Worm (Caenorhabditis elegans): ENCODE results near the gene Y44A6D.1.

DNA sequence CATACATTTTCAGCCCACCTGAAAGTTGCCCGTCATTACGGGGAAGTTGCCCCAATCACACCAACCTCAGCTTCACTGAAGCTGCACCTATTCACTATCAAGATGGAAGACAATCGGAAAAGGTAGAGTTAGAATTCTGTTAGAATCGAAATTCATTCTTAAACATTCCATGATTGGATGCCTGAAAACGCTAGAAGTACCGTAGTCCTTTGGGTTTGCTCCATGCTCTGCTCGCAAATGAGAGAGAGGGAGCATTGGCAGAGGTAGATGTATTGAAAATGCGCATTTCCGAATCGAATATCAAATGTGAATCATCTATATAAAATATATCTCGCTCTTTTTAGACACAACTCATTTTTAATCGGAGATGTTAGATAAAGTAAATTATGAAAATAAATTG lies 9.4 kb downstream of the Y44A6D.1 start, which contains the start of gene hif-1:
- TF ChIP-seq ztf-11 (tag; optimal IDR thresholded peaks at IDR 0.05) (no peak), unc-62 (GFP tag; optimal IDR thresholded peaks at IDR 0.05) (no peak), mab-5 (tag; optimal IDR thresholded peaks at IDR 0.05) (no peak), nhr-12 (tag; optimal IDR thresholded peaks at IDR 0.05) (no peak)

Measured in whole organism, mixed stage, embryonic.